Fruit fly (Drosophila melanogaster) whole organism, embryonic: ENCODE data around the gene CIA30.

Source experiments
- CG13775 ChIP-seq: fragments of 200-800 bp; sonication (Bioruptor generic); optimal IDR thresholded peaks from 3 replicates; lab custom pipeline; 2017; ENCODE audit warnings: missing biosample characterization, mild to moderate bottlenecking, missing genetic modification characterization
- CG31224 ChIP-seq: fragments of 200-800 bp; sonication (Bioruptor generic); IDR thresholded peaks from 2 replicates; pipeline ENCODE4 v1.3.6; 2022; ENCODE audit warnings: missing biosample characterization, missing genetic modification characterization
- CG8924 ChIP-seq: fragments of 200-800 bp; optimal IDR thresholded peaks from 3 replicates; lab custom pipeline; 2019; ENCODE audit warnings: missing biosample characterization, mild to moderate bottlenecking, missing genetic modification characterization, moderate library complexity
- zf30C ChIP-seq: fragments of 200-800 bp; sonication (Bioruptor generic); optimal IDR thresholded peaks from 3 replicates; lab custom pipeline; 2018; ENCODE audit warnings: missing biosample characterization, mild to moderate bottlenecking, missing genetic modification characterization

DNA sequence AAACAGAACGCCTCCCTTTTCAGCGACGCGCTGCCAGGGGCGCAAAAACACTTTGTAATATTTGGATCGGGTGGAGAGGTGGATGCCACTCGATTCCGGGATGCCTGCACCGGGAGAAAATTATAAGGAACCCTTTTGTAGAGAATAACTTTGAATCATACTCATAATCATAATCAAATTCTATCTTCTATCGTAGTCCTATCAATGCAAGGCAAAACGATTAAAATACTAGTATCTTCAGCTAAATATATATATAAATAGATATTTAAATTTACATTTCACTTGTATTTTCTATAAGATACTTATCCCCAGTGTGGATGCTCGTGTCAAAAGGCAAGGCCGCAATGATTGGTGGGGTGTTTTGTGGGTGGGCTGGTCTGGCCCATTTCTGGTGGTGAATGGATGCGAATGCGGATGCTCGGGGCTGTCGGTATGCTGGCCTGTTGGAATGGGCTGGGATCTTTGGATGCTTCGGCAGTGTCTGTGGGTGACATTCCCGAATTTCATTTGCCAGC is 30.9 kb upstream of the CIA30 start:
- TF ChIP-seq CG31224 (GFP tag; lab: Robert Waterston, UW) (no peak), CG8924 (no peak), zf30C (no peak), CG13775 (no peak)
